Worm (Caenorhabditis elegans) whole organism, L2 larva: ENCODE data around the gene srlf-26.

Experiments
- ztf-11 ChIP-seq: sonication (generic microtip); optimal IDR thresholded peaks from 2 replicates; lab custom pipeline; 2017; ENCODE audit warnings: missing biosample characterization, missing genetic modification characterization
- ztf-4 ChIP-seq: fragments of 150-350 bp; optimal IDR thresholded peaks from 2 replicates; lab custom pipeline; 2014; ENCODE audit warnings: missing biosample characterization, missing genetic modification characterization

ce11 chrIV:13700847-13701246, 22.1 kb downstream of the srlf-26 start:
- TF ChIP-seq ztf-4 (no peak), ztf-11 (tag; lab: Kevin White, UChicago) (no peak)
